Fruit fly (Drosophila melanogaster) whole organism, pupa: ENCODE data around the gene Aplip1.

Experiments
- CG13204 ChIP-seq: fragments of 200-800 bp; sonication (Bioruptor generic); optimal IDR thresholded peaks from 2 replicates; lab custom pipeline; 2018; ENCODE audit warnings: missing biosample characterization, mild to moderate bottlenecking, missing genetic modification characterization, moderate library complexity
- CG15710 ChIP-seq: fragments of 200-800 bp; sonication (Bioruptor generic); optimal IDR thresholded peaks from 2 replicates; lab custom pipeline; 2018; ENCODE audit warnings: missing biosample characterization, mild to moderate bottlenecking, missing genetic modification characterization, moderate library complexity
- CG17806 ChIP-seq: fragments of 200-800 bp; sonication (Bioruptor generic); optimal IDR thresholded peaks from 2 replicates; lab custom pipeline; 2018; ENCODE audit warnings: missing biosample characterization, mild to moderate bottlenecking, missing genetic modification characterization, moderate library complexity
- CG34367 ChIP-seq: fragments of 200-800 bp; sonication (Bioruptor generic); optimal IDR thresholded peaks from 2 replicates; lab custom pipeline; 2018; ENCODE audit warnings: missing biosample characterization, mild to moderate bottlenecking, missing genetic modification characterization
- CG4496 ChIP-seq: fragments of 200-800 bp; sonication (Bioruptor generic); IDR thresholded peaks from 3 replicates; pipeline ENCODE4 v1.3.6; 2022; ENCODE audit warnings: missing biosample characterization, missing genetic modification characterization
- CG8159 ChIP-seq: fragments of 200-800 bp; sonication (Bioruptor generic); optimal IDR thresholded peaks from 3 replicates; lab custom pipeline; 2018; ENCODE audit warnings: missing biosample characterization, mild to moderate bottlenecking, missing genetic modification characterization, moderate library complexity
- CG8301 ChIP-seq: fragments of 200-800 bp; sonication (Bioruptor generic); optimal IDR thresholded peaks from 2 replicates; lab custom pipeline; 2018; ENCODE audit warnings: missing biosample characterization, mild to moderate bottlenecking, missing genetic modification characterization
- D1 ChIP-seq: fragments of 200-800 bp; sonication (Bioruptor generic); optimal IDR thresholded peaks from 2 replicates; lab custom pipeline; 2018; ENCODE audit warnings: missing biosample characterization, mild to moderate bottlenecking, missing genetic modification characterization, moderate library complexity
- EcR ChIP-seq: fragments of 200-800 bp; sonication (Bioruptor generic); optimal IDR thresholded peaks from 3 replicates; lab custom pipeline; 2019; ENCODE audit warnings: missing biosample characterization, missing genetic modification characterization, mild to moderate bottlenecking, moderate library complexity, missing genetic modification reagents
- Ets98B ChIP-seq: fragments of 200-800 bp; sonication (Bioruptor generic); IDR thresholded peaks from 2 replicates; pipeline ENCODE4 v1.3.6; 2022; ENCODE audit warnings: missing biosample characterization, missing genetic modification characterization
- Pif1A ChIP-seq: fragments of 200-800 bp; sonication (Bioruptor generic); optimal IDR thresholded peaks from 3 replicates; lab custom pipeline; 2016; ENCODE audit warnings: missing biosample characterization, missing genetic modification characterization
- Pif1B ChIP-seq: fragments of 200-800 bp; sonication (Bioruptor generic); optimal IDR thresholded peaks from 3 replicates; lab custom pipeline; 2016; ENCODE audit warnings: missing biosample characterization, missing genetic modification characterization
- gl ChIP-seq: fragments of 200-800 bp; sonication (Bioruptor generic); optimal IDR thresholded peaks from 2 replicates; lab custom pipeline; 2018; ENCODE audit warnings: missing biosample characterization, mild to moderate bottlenecking, missing genetic modification characterization

- TF ChIP-seq CG13204 (GFP tag; lab: Kevin White, UChicago) = no peak
- no peak for TF ChIP-seq CG17806 (tag; lab: Kevin White, UChicago)
- no peak for TF ChIP-seq EcR
- TF ChIP-seq Pif1B (GFP tag; lab: Kevin White, UChicago) = no peak
- TF ChIP-seq CG8301 (tag; lab: Kevin White, UChicago) = no peak
- no peak for TF ChIP-seq Pif1A
- TF ChIP-seq CG8159 (tag; lab: Kevin White, UChicago) = no peak
- TF ChIP-seq CG4496 (GFP tag; lab: Robert Waterston, UW) = peak; percentile 52; the same call in 2 of the 3 replicates
- no peak for TF ChIP-seq Ets98B
- TF ChIP-seq CG15710 (tag; lab: Kevin White, UChicago) = no peak
- no peak for TF ChIP-seq D1 (tag; lab: Kevin White, UChicago)
- TF ChIP-seq CG34367 (tag; lab: Kevin White, UChicago) = no peak
- no peak for TF ChIP-seq gl (tag; lab: Kevin White, UChicago)
Measured at dm6 chr3L:1203855-1204431, 7.8 kb downstream of the Aplip1 start.
